Worm (Caenorhabditis elegans) whole organism, dauer: ENCODE data around the gene pals-21.

Experiments used
- unc-62 ChIP-seq: sonication (generic microtip); optimal IDR thresholded peaks from 2 replicates; lab custom pipeline; 2017; ENCODE audit warnings: missing biosample characterization, missing genetic modification reagents, missing genetic modification characterization

The pals-21 gene

DNA sequence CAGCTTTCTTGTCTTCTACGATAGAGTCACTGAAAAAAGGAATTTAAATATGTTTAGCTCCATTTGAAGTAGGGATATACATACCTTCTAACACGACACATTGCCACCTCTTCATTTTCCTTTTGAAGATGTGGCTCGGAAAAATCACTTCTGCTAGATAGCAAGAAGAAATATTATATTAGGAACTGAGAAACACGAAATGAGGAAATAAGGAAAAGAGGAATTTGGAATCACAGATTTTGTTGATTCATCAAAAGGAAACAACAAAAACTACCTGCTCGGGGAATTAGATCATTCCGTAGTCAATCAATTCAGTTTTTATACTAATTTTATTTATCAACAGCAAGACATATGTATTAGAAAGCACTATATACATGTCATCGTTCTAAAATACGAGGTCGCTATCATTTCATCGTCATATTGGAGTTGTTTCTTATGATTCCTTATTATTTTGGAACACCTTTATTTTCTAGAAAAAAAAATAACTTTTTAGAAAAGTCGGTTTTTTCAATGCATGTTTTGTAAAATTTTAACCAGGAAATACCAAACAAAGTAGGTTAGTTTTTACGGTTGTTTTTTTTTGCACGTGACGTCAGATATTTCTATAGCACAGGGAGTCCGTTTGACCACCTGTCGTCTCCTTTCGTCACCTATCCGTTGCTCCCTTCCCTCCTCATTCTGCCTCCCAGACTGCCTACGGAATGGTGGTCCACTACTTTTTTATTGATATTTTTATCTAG, at the start of gene pals-21, which contains the start of gene Y82E9BR.6:
pals-21 (minus strand) TSS at position 101 of the 740 bp plus-strand sequence.
Y82E9BR.6 (plus strand) TSS at position 690 of the 740 bp plus-strand sequence.
- TF ChIP-seq unc-62 (GFP tag; lab: Kevin White, UChicago), result no peak

DNA sequence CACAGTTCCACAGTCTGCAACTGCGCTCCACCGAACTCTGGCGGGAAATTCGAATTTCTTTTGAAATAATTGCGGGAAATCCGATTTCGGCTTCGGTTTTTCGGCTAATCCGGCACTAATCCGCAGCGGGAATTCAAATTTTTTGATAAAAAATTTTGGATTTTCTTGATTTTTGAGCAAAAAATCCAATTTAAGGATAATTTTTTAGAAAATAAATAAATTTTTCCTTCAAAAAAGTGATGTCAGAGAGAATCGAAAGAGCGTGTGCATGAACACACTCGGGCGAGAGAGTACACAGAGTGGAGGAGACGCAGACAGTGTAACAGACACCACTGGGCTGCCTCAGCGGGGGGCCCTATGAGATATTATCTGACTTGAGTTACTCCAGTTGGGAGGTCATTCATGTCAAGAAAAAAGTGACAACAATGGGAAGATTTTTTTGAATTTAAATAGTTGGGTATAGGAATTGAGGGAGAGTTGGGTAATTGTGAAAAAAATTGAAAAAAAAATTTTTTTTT, 49.5 kb upstream of the pals-21 start:
- TF ChIP-seq unc-62 (GFP tag; lab: Kevin White, UChicago), result no peak

DNA sequence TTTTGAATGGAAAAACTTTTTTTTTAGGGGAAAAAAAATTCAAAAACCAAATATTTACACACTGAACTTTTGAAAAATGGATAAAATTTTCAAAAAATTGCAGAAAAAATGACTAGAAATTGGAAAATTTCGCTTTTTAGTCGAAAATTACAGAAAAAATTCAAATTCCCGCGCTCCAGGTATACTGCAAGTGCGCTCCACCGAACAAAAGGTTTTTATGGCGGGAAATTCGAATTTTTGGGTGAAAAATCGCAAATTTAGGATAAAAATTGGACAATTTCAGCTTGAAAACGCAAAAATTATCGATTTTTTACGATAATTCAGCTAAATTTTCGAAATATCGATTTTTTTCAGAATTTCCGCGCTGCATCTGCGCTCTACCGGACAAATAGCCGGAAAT, 48.8 kb upstream of the pals-21 start:
- TF ChIP-seq unc-62 (GFP tag; lab: Kevin White, UChicago), result no peak

DNA sequence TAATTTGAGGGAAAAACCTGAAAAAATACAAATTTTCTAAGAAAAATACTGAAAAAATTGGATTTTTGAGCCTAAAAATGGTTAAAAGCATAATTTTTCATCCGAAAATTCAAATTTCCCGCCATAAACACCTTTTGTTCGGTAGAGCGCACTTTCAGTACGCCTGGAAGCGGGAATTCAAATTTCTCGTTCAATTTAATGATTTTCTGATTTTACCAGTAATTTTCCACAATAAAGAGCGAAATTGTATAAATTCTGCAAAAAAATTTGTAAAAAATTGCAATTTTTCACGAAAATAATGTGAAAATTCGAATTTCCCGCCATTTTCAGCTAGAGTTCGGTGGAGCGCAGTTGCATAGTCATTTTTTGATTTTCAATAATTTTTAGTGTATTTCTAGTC, 48.0 kb upstream of the pals-21 start:
- TF ChIP-seq unc-62 (GFP tag; lab: Kevin White, UChicago), result no peak

DNA sequence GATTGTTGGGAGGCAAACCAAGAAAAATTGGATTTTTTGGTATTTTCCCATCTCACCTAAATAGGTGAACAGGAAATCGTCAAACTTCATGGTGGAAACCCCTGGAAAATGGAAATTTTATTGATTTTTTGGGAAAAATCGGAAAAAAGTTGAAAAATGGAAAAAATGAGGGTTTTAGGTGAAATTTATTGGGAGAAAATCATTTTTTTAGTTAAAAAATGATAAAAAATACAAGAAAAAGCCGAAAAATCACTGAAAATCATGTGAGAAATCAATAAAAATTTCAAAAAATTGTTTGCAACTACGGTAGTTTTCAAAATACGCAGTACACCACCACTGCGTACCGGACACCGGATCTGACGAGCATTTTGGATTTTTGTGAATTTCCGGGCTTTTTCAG, 46.7 kb upstream of the pals-21 start, which contains the start of gene lelo-2:
lelo-2 (minus strand) TSS at position 101 of the 400 bp plus-strand sequence.
- no peak for TF ChIP-seq unc-62 (GFP tag; lab: Kevin White, UChicago)

DNA sequence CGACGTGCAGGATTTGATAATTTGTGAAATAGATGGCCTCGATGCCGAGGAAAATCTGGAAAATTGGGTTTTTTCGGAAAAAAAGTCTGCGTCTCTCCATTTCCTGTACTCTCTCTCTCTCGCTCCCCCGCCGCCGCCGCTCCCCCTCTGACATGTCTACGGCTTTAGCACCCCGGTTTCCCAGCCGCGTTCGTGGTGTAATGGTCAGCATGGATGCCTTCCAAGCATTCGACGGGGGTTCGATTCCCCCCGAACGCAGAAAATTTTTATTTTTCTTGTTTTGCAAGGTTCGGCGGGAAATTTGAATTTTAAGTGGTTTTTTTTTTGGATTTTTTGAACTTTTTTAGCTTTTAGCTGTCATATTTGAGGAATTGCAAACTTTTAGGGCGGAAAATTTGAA, 43.9 kb upstream of the pals-21 start:
- TF ChIP-seq unc-62 (GFP tag; lab: Kevin White, UChicago), result no peak

DNA sequence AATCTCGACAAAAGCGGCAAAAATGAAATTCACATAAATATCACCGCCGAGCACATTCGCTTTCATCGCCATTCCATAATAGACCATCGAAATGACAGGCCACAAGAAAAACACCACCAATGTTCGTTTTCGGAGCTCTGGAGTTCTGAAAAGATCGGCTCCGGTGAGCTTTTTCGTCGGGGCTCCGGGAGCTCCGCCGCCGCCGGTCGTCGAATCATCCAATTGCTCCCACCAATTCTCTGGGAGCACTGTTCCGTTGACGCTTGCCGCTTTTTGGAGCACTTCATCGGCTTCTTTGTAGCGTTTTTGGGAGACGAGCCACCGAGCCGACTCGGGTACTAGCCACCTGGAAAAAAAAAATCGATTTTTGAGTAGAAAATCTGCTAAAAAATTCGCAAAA, 41.0 kb upstream of the pals-21 start:
- no peak for TF ChIP-seq unc-62 (GFP tag; lab: Kevin White, UChicago)

DNA sequence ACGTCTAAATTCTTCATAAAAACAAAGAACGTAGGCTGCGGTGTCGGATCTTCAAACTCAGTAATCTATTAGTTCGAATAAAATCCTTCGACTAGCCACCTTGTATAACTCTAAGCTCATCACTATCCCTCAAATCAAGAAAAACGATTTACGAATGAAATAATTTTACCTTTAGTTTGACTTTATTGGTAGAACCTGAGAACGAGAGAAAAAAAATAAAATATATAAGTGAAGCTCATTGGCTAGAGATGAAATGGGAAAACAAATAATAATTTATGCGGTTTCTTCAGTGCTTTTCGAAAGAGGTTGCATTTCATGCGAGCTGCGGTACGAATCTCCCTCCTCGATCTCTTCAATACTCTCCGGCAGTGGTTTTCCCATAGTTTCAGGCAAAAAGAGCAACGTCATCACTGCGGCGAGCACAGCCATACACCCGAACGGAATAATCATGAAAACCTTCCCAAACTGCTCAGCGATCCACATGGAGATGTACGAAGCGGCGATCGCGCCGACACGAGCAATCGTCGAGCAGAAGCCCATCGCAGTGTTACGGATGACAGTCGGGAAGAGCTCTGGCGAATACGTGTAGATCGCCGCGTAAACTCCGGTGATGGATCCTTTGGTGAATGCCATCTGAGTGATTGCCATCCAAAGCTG, 39.4 kb upstream of the pals-21 start:
- no peak for TF ChIP-seq unc-62 (GFP tag; lab: Kevin White, UChicago)

DNA sequence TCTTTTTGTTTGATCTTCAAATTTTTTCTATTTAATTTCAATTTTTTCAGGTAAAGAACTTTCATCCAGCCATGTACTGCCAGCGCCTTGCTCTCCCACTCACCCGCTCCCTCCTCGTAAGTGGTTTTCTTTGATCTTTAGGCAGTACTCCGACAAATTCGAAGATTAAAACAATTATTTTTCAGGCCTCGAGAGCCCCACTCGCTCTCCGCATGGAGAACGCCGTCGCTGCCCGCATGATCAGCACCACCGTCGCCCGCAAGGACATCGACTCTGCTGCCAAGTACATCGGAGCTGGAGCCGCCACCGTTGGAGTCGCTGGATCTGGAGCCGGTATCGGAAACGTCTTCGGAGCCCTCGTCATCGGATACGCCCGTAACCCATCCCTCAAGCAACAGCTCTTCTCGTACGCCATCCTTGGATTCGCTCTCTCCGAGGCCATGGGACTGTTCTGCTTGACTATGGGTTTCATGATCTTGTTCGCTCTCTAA, 38.8 kb upstream of the pals-21 start, which contains the start of gene Y82E9BR.3:
Y82E9BR.3 (plus strand) TSS at position 51 of the 491 bp plus-strand sequence.
- TF ChIP-seq unc-62 (GFP tag; lab: Kevin White, UChicago), result no peak

DNA sequence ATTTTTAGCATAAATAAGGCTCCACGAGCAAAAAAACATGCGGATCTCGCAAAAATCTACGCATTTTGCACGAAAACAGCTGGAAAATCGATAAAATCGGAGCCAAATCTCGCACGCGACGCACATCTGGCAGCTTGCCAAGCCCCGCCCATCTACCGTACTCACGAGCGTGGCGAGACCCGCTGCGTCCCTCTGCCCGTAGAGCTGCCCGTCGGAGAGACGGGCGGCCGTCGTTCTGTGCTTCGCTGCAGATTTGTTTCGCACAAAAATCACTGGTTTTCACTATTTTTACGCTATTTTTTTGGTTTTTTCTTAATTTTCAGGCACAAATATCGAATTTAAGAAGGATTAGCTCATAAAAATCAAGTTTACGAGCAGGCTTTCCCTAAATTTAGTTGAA, 38.3 kb upstream of the pals-21 start:
- TF ChIP-seq unc-62 (GFP tag; lab: Kevin White, UChicago), result no peak

DNA sequence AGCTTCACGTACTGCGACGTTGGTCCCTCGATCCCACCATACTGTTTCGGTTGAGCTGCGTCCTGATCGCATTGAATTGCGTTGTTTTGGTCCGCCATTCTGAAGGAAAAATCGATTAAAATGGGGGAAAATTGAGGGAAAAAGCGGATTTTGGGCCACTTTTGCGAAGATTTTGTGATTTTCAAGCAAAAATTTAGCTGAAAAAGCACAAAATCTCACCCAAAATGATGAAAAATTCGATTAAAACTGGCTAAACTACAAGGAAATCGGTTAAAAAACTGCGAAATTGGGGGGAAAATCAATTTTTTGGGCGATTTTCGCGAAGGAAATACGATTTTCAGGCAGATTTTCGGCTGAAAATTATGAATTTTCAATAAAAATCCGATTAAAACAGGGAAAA, 36.7 kb upstream of the pals-21 start, which contains the start of gene elc-1:
elc-1 (minus strand) TSS at position 101 of the 400 bp plus-strand sequence.
- TF ChIP-seq unc-62 (GFP tag; lab: Kevin White, UChicago), result no peak

DNA sequence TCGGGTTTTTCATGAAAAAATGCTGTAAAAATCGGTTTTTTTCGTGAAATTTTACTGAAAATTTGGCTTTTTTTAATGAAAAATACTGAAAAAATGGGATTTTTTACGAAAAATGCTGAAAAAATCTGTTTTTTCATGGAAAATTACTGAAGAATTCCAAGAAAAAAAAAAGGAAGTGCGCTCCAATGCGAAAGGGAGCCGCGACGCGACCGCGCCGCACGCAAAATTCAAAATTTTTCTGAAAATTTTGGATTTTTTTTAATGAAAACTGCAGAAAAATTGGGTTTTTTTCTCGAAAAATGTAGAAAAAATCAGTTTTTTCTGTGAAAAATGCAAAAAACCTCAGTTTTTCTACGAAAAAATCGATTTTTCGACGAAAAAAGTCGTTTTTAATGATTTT, 36.1 kb upstream of the pals-21 start:
- TF ChIP-seq unc-62 (GFP tag; lab: Kevin White, UChicago), result no peak

DNA sequence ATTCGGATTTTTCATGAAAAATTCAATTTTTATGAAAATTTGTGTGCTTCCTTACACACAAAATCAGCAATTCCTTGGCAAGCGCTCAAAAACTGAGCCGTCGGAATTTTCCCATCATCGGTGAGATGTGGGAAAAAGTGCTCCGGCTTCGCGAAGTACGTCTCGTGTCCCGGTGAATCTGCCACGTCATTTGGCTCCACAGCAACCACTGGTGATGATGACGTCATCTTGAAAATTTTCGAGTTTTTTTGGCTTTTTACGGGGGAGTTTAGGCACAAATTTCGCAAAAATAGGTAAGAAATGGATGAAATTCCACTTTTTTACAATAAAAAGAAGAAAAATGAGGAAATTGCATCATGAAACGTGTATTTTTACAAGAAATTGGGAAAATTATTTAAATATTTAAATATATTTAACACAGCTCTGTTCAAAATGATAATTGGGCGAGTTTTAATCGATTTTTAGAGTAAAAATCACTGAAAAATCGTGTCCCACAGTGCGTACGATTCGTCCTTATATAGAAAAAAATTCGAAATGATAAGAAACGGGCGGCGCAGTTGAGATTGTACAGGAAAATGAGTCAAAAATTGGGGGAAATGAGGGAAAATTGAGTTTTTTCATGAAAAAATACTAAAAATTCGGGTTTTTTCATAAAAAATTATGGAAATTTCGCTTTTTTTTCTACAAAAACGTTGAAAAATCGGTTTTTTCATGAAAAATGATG, 33.6 kb upstream of the pals-21 start, which contains the start of gene Y82E9BR.14:
Y82E9BR.14 (minus strand) TSS at position 227 of the 724 bp plus-strand sequence.
- no peak for TF ChIP-seq unc-62 (GFP tag; lab: Kevin White, UChicago)

DNA sequence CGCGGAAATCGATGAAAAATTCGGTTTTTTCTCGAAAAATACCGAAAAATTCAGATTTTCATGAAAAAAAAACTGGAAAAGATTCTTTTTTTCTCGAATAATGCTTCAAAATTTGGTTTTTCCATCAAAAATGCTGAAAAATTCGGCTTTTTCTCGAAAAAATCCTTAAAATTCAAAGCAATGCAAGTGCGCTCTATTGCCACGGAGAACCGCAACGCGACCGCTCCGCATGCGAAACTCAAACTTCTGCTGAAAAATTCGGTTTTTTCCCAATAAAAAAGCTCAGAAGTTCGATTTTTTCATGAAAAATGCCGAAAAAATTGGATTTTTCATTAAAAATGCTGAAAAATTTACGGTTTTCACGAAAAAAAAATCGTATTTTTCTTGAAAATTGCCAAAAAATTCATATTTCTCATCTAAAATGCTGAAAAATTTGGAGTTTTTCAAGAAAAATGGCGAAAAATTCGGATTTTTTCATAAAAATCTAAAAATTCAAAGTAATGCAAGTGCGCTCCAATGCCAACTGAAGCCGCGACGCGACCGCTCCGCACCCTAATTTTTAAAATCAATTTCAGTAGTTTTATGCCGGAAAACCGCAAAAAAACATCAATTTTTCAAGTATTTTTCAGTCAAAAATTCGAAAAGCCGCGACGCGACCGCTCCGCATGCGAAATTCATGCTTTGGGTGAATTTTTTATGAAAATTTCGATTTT, 32.8 kb upstream of the pals-21 start:
- no peak for TF ChIP-seq unc-62 (GFP tag; lab: Kevin White, UChicago)

DNA sequence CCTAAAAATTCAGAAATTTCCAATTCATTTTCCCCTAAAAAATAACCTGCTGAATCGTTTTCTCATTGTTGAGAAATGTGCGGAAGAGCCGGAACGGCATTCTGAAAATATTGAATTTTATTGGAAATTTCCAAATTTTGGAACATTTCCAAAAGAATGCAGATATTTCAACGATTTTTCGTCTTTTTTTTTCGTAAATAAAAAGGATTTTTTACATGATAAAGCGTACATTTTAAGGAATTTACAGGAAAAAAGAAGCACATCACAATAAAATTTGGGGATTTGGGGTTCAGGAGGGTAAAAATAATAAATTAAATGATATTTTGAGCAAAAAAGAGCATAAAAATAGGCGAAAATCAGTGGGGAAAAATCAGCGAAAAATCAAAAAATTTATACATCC, 28.7 kb upstream of the pals-21 start, which contains the start of gene Y82E9BR.22:
Y82E9BR.22 (minus strand) TSS at position 101 of the 400 bp plus-strand sequence.
- no peak for TF ChIP-seq unc-62 (GFP tag; lab: Kevin White, UChicago)
